Fruit fly (Drosophila melanogaster) whole organism, embryonic: Measurements from ENCODE around the gene mthl9.

Experiments used
- Abd-B ChIP-seq: fragments of 200-800 bp; sonication (Bioruptor generic); optimal IDR thresholded peaks from 2 replicates; lab custom pipeline; 2018; ENCODE audit warnings: missing biosample characterization, mild to moderate bottlenecking, missing genetic modification characterization, moderate library complexity
- CG10959 ChIP-seq: fragments of 200-800 bp; sonication (Bioruptor generic); IDR thresholded peaks from 2 replicates; pipeline ENCODE4 v1.3.6; 2022; ENCODE audit warnings: missing biosample characterization, missing genetic modification characterization
- CG11696 ChIP-seq: fragments of 200-800 bp; sonication (Bioruptor generic); IDR thresholded peaks from 2 replicates; pipeline ENCODE4 v1.3.6; 2022; ENCODE audit warnings: missing biosample characterization, missing genetic modification characterization
- CG12942 ChIP-seq: fragments of 200-800 bp; sonication (Bioruptor generic); optimal IDR thresholded peaks from 3 replicates; lab custom pipeline; 2016; ENCODE audit warnings: missing biosample characterization, missing genetic modification characterization
- CG14710 ChIP-seq: fragments of 200-800 bp; sonication (Bioruptor generic); optimal IDR thresholded peaks from 3 replicates; lab custom pipeline; 2019; ENCODE audit warnings: missing biosample characterization, mild to moderate bottlenecking, missing genetic modification characterization, moderate library complexity
- CG1529 ChIP-seq: fragments of 200-800 bp; sonication (Bioruptor generic); optimal IDR thresholded peaks from 3 replicates; lab custom pipeline; 2018; ENCODE audit warnings: missing biosample characterization, missing genetic modification characterization
- CG18476 ChIP-seq: fragments of 200-800 bp; sonication (Bioruptor generic); optimal IDR thresholded peaks from 2 replicates; lab custom pipeline; 2016; ENCODE audit warnings: missing biosample characterization, mild to moderate bottlenecking, missing genetic modification characterization
- CG2889 ChIP-seq: fragments of 200-800 bp; sonication (Bioruptor generic); IDR thresholded peaks from 3 replicates; pipeline ENCODE4 v1.3.6; 2022; ENCODE audit warnings: missing biosample characterization, missing genetic modification characterization
- CG3065 ChIP-seq: fragments of 200-800 bp; sonication (Bioruptor generic); optimal IDR thresholded peaks from 2 replicates; lab custom pipeline; 2016; ENCODE audit warnings: missing biosample characterization, missing genetic modification characterization
- CG32772 ChIP-seq: fragments of 200-800 bp; sonication (Bioruptor generic); IDR thresholded peaks from 2 replicates; pipeline ENCODE4 v1.3.6; 2022; ENCODE audit warnings: missing biosample characterization, missing genetic modification characterization
- CG33213 ChIP-seq: fragments of 200-800 bp; sonication (Bioruptor generic); optimal IDR thresholded peaks from 3 replicates; lab custom pipeline; 2016; ENCODE audit warnings: missing biosample characterization, missing genetic modification characterization
- CG3407 ChIP-seq: fragments of 200-800 bp; sonication (Bioruptor generic); optimal IDR thresholded peaks from 2 replicates; lab custom pipeline; 2018; ENCODE audit warnings: missing biosample characterization, mild to moderate bottlenecking, missing genetic modification characterization
- CG34376 ChIP-seq: fragments of 200-800 bp; sonication (Bioruptor generic); optimal IDR thresholded peaks from 2 replicates; lab custom pipeline; 2018; ENCODE audit warnings: missing biosample characterization, mild to moderate bottlenecking, missing genetic modification characterization
- CG4328 ChIP-seq: fragments of 200-800 bp; sonication (Bioruptor generic); optimal IDR thresholded peaks from 3 replicates; lab custom pipeline; 2017; ENCODE audit warnings: missing biosample characterization, missing genetic modification reagents, missing genetic modification characterization
- CG7839 ChIP-seq: fragments of 200-800 bp; sonication (Bioruptor generic); optimal IDR thresholded peaks from 3 replicates; lab custom pipeline; 2018; ENCODE audit warnings: missing biosample characterization, mild to moderate bottlenecking, missing genetic modification characterization, moderate library complexity
- Camta ChIP-seq: fragments of 200-800 bp; sonication (Bioruptor generic); optimal IDR thresholded peaks from 2 replicates; lab custom pipeline; 2016; ENCODE audit warnings: missing biosample characterization, missing genetic modification characterization
- Drgx ChIP-seq: fragments of 200-800 bp; sonication (Bioruptor generic); IDR thresholded peaks from 2 replicates; pipeline ENCODE4 v1.3.6; 2022; ENCODE audit warnings: missing biosample characterization, missing genetic modification characterization
- Elba2 ChIP-seq: fragments of 200-800 bp; sonication (Bioruptor generic); optimal IDR thresholded peaks from 3 replicates; lab custom pipeline; 2016; ENCODE audit warnings: missing biosample characterization, missing genetic modification characterization
- HmgZ ChIP-seq: fragments of 200-800 bp; sonication (Bioruptor generic); optimal IDR thresholded peaks from 2 replicates; lab custom pipeline; 2018; ENCODE audit warnings: missing biosample characterization, mild to moderate bottlenecking, missing genetic modification characterization
- Jarid2 ChIP-seq: fragments of 200-800 bp; sonication (Bioruptor generic); optimal IDR thresholded peaks from 3 replicates; lab custom pipeline; 2017; ENCODE audit warnings: mild to moderate bottlenecking, missing biosample characterization, missing genetic modification reagents, missing genetic modification characterization
- Kr ChIP-seq: fragments of 200-800 bp; sonication (Bioruptor generic); optimal IDR thresholded peaks from 2 replicates; lab custom pipeline; 2017; ENCODE audit warnings: missing biosample characterization, mild to moderate bottlenecking, missing genetic modification characterization
- MESR4 ChIP-seq: fragments of 200-800 bp; sonication (Bioruptor generic); optimal IDR thresholded peaks from 2 replicates; lab custom pipeline; 2018; ENCODE audit warnings: missing biosample characterization, mild to moderate bottlenecking, missing genetic modification characterization, moderate library complexity
- Mad ChIP-seq: fragments of 200-800 bp; sonication (Bioruptor generic); optimal IDR thresholded peaks from 2 replicates; lab custom pipeline; 2016; ENCODE audit warnings: missing biosample characterization, missing genetic modification characterization
- NC2β ChIP-seq: fragments of 200-800 bp; sonication (Bioruptor generic); optimal IDR thresholded peaks from 2 replicates; lab custom pipeline; 2016; ENCODE audit warnings: missing biosample characterization, missing genetic modification characterization
- Ptx1 ChIP-seq: fragments of 200-800 bp; sonication (Bioruptor generic); IDR thresholded peaks from 2 replicates; pipeline ENCODE4 v1.3.6; 2022; ENCODE audit warnings: missing biosample characterization, missing genetic modification characterization
- Ravus ChIP-seq: fragments of 200-800 bp; sonication (Bioruptor generic); IDR thresholded peaks from 2 replicates; pipeline ENCODE4 v1.3.6; 2022; ENCODE audit warnings: missing biosample characterization, missing genetic modification characterization
- Sox100B ChIP-seq: fragments of 200-800 bp; sonication (Bioruptor generic); optimal IDR thresholded peaks from 3 replicates; lab custom pipeline; 2018; ENCODE audit warnings: missing biosample characterization, mild to moderate bottlenecking, missing genetic modification characterization
- Taf1 ChIP-seq: fragments of 200-800 bp; sonication (Bioruptor generic); IDR thresholded peaks from 2 replicates; pipeline ENCODE4 v1.3.6; 2022; ENCODE audit warnings: missing biosample characterization, missing genetic modification characterization
- Vsx1 ChIP-seq: fragments of 200-800 bp; sonication (Bioruptor generic); optimal IDR thresholded peaks from 2 replicates; lab custom pipeline; 2017; ENCODE audit warnings: missing biosample characterization, mild to moderate bottlenecking, missing genetic modification characterization, missing genetic modification reagents
- ase ChIP-seq: fragments of 200-800 bp; sonication (Bioruptor generic); IDR thresholded peaks from 3 replicates; pipeline ENCODE4 v1.3.6; 2022; ENCODE audit warnings: missing biosample characterization, missing genetic modification characterization
- az2 ChIP-seq: fragments of 200-800 bp; sonication (Bioruptor generic); optimal IDR thresholded peaks from 3 replicates; lab custom pipeline; 2016; ENCODE audit warnings: missing biosample characterization, missing genetic modification characterization
- croc ChIP-seq: fragments of 200-800 bp; sonication (Bioruptor generic); conservative IDR thresholded peaks from 3 replicates; pipeline ENCODE4 v1.3.6; 2022; ENCODE audit warnings: missing biosample characterization, missing genetic modification characterization
- dati ChIP-seq: fragments of 200-800 bp; sonication (Bioruptor generic); IDR thresholded peaks from 2 replicates; pipeline ENCODE4 v1.3.6; 2022; ENCODE audit warnings: missing biosample characterization, missing genetic modification characterization
- ems ChIP-seq: fragments of 200-800 bp; sonication (Bioruptor generic); optimal IDR thresholded peaks from 3 replicates; lab custom pipeline; 2016; ENCODE audit warnings: missing biosample characterization, missing genetic modification characterization
- grau ChIP-seq: fragments of 200-800 bp; optimal IDR thresholded peaks from 3 replicates; lab custom pipeline; 2019; ENCODE audit warnings: missing biosample characterization, mild to moderate bottlenecking, missing genetic modification characterization, moderate library complexity
- ken ChIP-seq: fragments of 200-800 bp; sonication (Bioruptor generic); IDR thresholded peaks from 3 replicates; pipeline ENCODE4 v1.3.6; 2022; ENCODE audit warnings: missing biosample characterization, missing genetic modification characterization
- lmd ChIP-seq: fragments of 200-800 bp; sonication (Bioruptor generic); IDR thresholded peaks from 2 replicates; pipeline ENCODE4 v1.3.6; 2022; ENCODE audit warnings: missing biosample characterization, missing genetic modification characterization
- nerfin-1 ChIP-seq: fragments of 200-800 bp; sonication (Bioruptor generic); optimal IDR thresholded peaks from 3 replicates; lab custom pipeline; 2019; ENCODE audit warnings: missing biosample characterization, mild to moderate bottlenecking, missing genetic modification characterization, moderate library complexity
- nom ChIP-seq: fragments of 200-800 bp; sonication (Bioruptor generic); optimal IDR thresholded peaks from 2 replicates; lab custom pipeline; 2017; ENCODE audit warnings: missing biosample characterization, missing genetic modification characterization, mild to moderate bottlenecking, moderate library complexity, missing genetic modification reagents
- org-1 ChIP-seq: fragments of 200-800 bp; sonication (Bioruptor generic); optimal IDR thresholded peaks from 2 replicates; lab custom pipeline; 2017; ENCODE audit warnings: missing biosample characterization, missing genetic modification characterization
- pum ChIP-seq: fragments of 200-800 bp; sonication (Bioruptor generic); optimal IDR thresholded peaks from 2 replicates; lab custom pipeline; 2016; ENCODE audit warnings: missing biosample characterization, missing genetic modification characterization
- rib ChIP-seq: fragments of 200-800 bp; sonication (Bioruptor generic); IDR thresholded peaks from 2 replicates; pipeline ENCODE4 v1.3.6; 2022; ENCODE audit warnings: missing biosample characterization, missing genetic modification characterization
- ro ChIP-seq: fragments of 200-800 bp; sonication (Bioruptor generic); IDR thresholded peaks from 2 replicates; pipeline ENCODE4 v1.3.6; 2022; ENCODE audit warnings: missing biosample characterization, missing genetic modification characterization
- sd ChIP-seq: fragments of 200-800 bp; sonication (Bioruptor generic); optimal IDR thresholded peaks from 3 replicates; lab custom pipeline; 2018; ENCODE audit warnings: missing biosample characterization, mild to moderate bottlenecking, missing genetic modification characterization, moderate library complexity
- ssp ChIP-seq: fragments of 200-800 bp; sonication (Bioruptor generic); IDR thresholded peaks from 2 replicates; pipeline ENCODE4 v1.3.6; 2022; ENCODE audit warnings: missing biosample characterization, missing genetic modification characterization
- tup ChIP-seq: fragments of 200-800 bp; sonication (Bioruptor generic); optimal IDR thresholded peaks from 2 replicates; lab custom pipeline; 2016; ENCODE audit warnings: missing biosample characterization, mild to moderate bottlenecking, missing genetic modification characterization, moderate library complexity
- vnd ChIP-seq: fragments of 200-800 bp; sonication (Bioruptor generic); IDR thresholded peaks from 3 replicates; pipeline ENCODE4 v1.3.6; 2022; ENCODE audit warnings: missing biosample characterization, missing genetic modification characterization; ENCODE audit not compliant: partially characterized antibody
- vvl ChIP-seq: fragments of 200-800 bp; sonication (Bioruptor generic); IDR thresholded peaks from 2 replicates; pipeline ENCODE4 v1.3.6; 2022; ENCODE audit warnings: missing biosample characterization, missing genetic modification characterization
- yki ChIP-seq: fragments of >200 bp; optimal IDR thresholded peaks from 3 replicates; lab custom pipeline; 2018

The mthl9 gene

dm6 chr3L:346656-347640 is 14.8 kb upstream of the mthl9 start, which contains the start of gene mth (continued):
- TF ChIP-seq CG7839 (tag; lab: Kevin White, UChicago) = peak; percentile 36
- peak; percentile 42 for TF ChIP-seq az2 (GFP tag; lab: Kevin White, UChicago)
- peak; percentile 21 for TF ChIP-seq CG3407
- peak; percentile 49 for TF ChIP-seq Ptx1 (GFP tag; lab: Robert Waterston, UW)
- TF ChIP-seq Mad (GFP tag; lab: Kevin White, UChicago) = peak; percentile 43
- TF ChIP-seq Ravus (GFP tag; lab: Robert Waterston, UW) = no peak
- TF ChIP-seq sd = no peak
- peak; percentile 35 for TF ChIP-seq pum (GFP tag; lab: Kevin White, UChicago)
- TF ChIP-seq vnd (GFP tag; lab: Robert Waterston, UW) = peak; percentile 99
- no peak for TF ChIP-seq yki (lab: Kevin White, UChicago)
- TF ChIP-seq nom (GFP tag; lab: Kevin White, UChicago) = peak; percentile 15
- no peak for TF ChIP-seq org-1 (GFP tag; lab: Kevin White, UChicago)
- TF ChIP-seq Sox100B (GFP tag; lab: Kevin White, UChicago) = peak; percentile 22
- TF ChIP-seq ems (GFP tag; lab: Kevin White, UChicago) = peak; percentile 45
- TF ChIP-seq HmgZ (tag; lab: Kevin White, UChicago) = peak; percentile 30
- TF ChIP-seq Kr (GFP tag; lab: Kevin White, UChicago) = no peak
- TF ChIP-seq CG1529 = no peak
- TF ChIP-seq ase (GFP tag; lab: Robert Waterston, UW) = 0 out of 3 replicates have a peak, but pooled peaks have one; percentile 36
- TF ChIP-seq ssp (GFP tag; lab: Robert Waterston, UW) = peak; percentile 96
- no peak for TF ChIP-seq CG11696 (GFP tag; lab: Robert Waterston, UW)
- no peak for TF ChIP-seq CG12942 (GFP tag; lab: Kevin White, UChicago)
- no peak for TF ChIP-seq dati (GFP tag; lab: Robert Waterston, UW)
- peak; percentile 60 for TF ChIP-seq Abd-B (GFP tag; lab: Kevin White, UChicago)
- TF ChIP-seq MESR4 (GFP tag; lab: Kevin White, UChicago) = peak; percentile 64
- TF ChIP-seq CG14710 (tag; lab: Kevin White, UChicago) = peak; percentile 85
- TF ChIP-seq CG10959 (GFP tag; lab: Robert Waterston, UW) = no peak
- TF ChIP-seq Jarid2 (GFP tag; lab: Kevin White, UChicago) = peak; percentile 46
- TF ChIP-seq NC2β (GFP tag; lab: Kevin White, UChicago) = no peak
- TF ChIP-seq CG34376 (GFP tag; lab: Kevin White, UChicago) = no peak
- 0 out of 2 replicates have a peak, but pooled peaks have one; percentile 25 for TF ChIP-seq lmd (GFP tag; lab: Robert Waterston, UW)
- peak; percentile 56 for TF ChIP-seq Camta (GFP tag; lab: Kevin White, UChicago)
- no peak for TF ChIP-seq Elba2
- TF ChIP-seq nerfin-1 = peak; percentile 13
- peak; percentile 16 for TF ChIP-seq CG18476 (GFP tag; lab: Kevin White, UChicago)
- peak; percentile 39; the same call in 1 of the 3 replicates for TF ChIP-seq croc (GFP tag; lab: Robert Waterston, UW)
- TF ChIP-seq ken (GFP tag; lab: Robert Waterston, UW) = peak; percentile 58; the same call in 1 of the 3 replicates
- TF ChIP-seq ro (GFP tag; lab: Robert Waterston, UW) = no peak
- peak; percentile 6 for TF ChIP-seq CG33213 (GFP tag; lab: Kevin White, UChicago)
- peak; percentile 51 for TF ChIP-seq vvl
- no peak for TF ChIP-seq Drgx (GFP tag; lab: Robert Waterston, UW)
- no peak for TF ChIP-seq Vsx1
- no peak for TF ChIP-seq CG3065 (GFP tag; lab: Kevin White, UChicago)
- TF ChIP-seq rib (GFP tag; lab: Robert Waterston, UW) = no peak
- no peak; the same call in 1 of the 2 replicates for TF ChIP-seq Taf1 (GFP tag; lab: Robert Waterston, UW)
- TF ChIP-seq tup (GFP tag; lab: Kevin White, UChicago) = no peak
- no peak for TF ChIP-seq CG2889 (GFP tag; lab: Robert Waterston, UW)
- no peak for TF ChIP-seq CG4328 (GFP tag; lab: Kevin White, UChicago)
- TF ChIP-seq CG32772 (GFP tag; lab: Robert Waterston, UW) = no peak
- TF ChIP-seq grau = peak; percentile 49
